Fruit fly (Drosophila melanogaster) whole organism, adult: ENCODE results near the gene CG45101.

ENCODE experiments used
- CG11617 ChIP-seq: fragments of 200-800 bp; sonication (Bioruptor generic); optimal IDR thresholded peaks from 2 replicates; lab custom pipeline; 2017; ENCODE audit warnings: mild to moderate bottlenecking, missing biosample characterization, missing genetic modification reagents, missing genetic modification characterization
- CG12768 ChIP-seq: fragments of 200-800 bp; sonication (Bioruptor generic); optimal IDR thresholded peaks from 2 replicates; lab custom pipeline; 2017; ENCODE audit warnings: missing biosample characterization, missing genetic modification characterization, mild to moderate bottlenecking, moderate library complexity, missing genetic modification reagents
- CG14711 ChIP-seq: fragments of 200-800 bp; sonication (Bioruptor generic); optimal IDR thresholded peaks from 2 replicates; lab custom pipeline; 2018; ENCODE audit warnings: missing biosample characterization, mild to moderate bottlenecking, missing genetic modification characterization, moderate library complexity
- CG1620 ChIP-seq: fragments of 200-800 bp; sonication (Bioruptor generic); optimal IDR thresholded peaks from 2 replicates; lab custom pipeline; 2016; ENCODE audit warnings: missing biosample characterization, missing genetic modification characterization
- CG33017 ChIP-seq: fragments of 200-800 bp; sonication (Bioruptor generic); optimal IDR thresholded peaks from 2 replicates; lab custom pipeline; 2018; ENCODE audit warnings: missing biosample characterization, mild to moderate bottlenecking, missing genetic modification characterization, moderate library complexity
- CG5204 ChIP-seq: fragments of 200-800 bp; sonication (Bioruptor generic); optimal IDR thresholded peaks from 2 replicates; lab custom pipeline; 2016; ENCODE audit warnings: missing biosample characterization, missing genetic modification characterization
- CG7045 ChIP-seq: fragments of 200-800 bp; sonication (Bioruptor generic); optimal IDR thresholded peaks from 2 replicates; lab custom pipeline; 2017; ENCODE audit warnings: missing biosample characterization, mild to moderate bottlenecking, missing genetic modification characterization
- CG7101 ChIP-seq: fragments of 200-800 bp; sonication (Bioruptor generic); optimal IDR thresholded peaks from 2 replicates; lab custom pipeline; 2018; ENCODE audit warnings: missing biosample characterization, mild to moderate bottlenecking, missing genetic modification characterization, moderate library complexity
- Clk ChIP-seq: fragments of 200-800 bp; sonication (Bioruptor generic); optimal IDR thresholded peaks from 2 replicates; lab custom pipeline; 2017; ENCODE audit warnings: missing biosample characterization, missing genetic modification characterization
- Crg-1 ChIP-seq: fragments of 200-800 bp; sonication (Bioruptor generic); optimal IDR thresholded peaks from 2 replicates; lab custom pipeline; 2016; ENCODE audit warnings: missing biosample characterization, missing genetic modification characterization
- Hr96 ChIP-seq: fragments of 200-800 bp; sonication (Bioruptor generic); optimal IDR thresholded peaks from 2 replicates; lab custom pipeline; 2016; ENCODE audit warnings: missing biosample characterization, missing genetic modification characterization
- Mnt ChIP-seq: fragments of 200-800 bp; sonication (Bioruptor generic); optimal IDR thresholded peaks from 2 replicates; lab custom pipeline; 2016; ENCODE audit warnings: missing biosample characterization, mild to moderate bottlenecking, missing genetic modification characterization
- bab1 ChIP-seq: fragments of 200-800 bp; sonication (Bioruptor generic); optimal IDR thresholded peaks from 3 replicates; lab custom pipeline; 2019; ENCODE audit warnings: missing biosample characterization, mild to moderate bottlenecking, missing genetic modification characterization, moderate library complexity
- cic ChIP-seq: fragments of 200-800 bp; sonication (Bioruptor generic); optimal IDR thresholded peaks from 2 replicates; lab custom pipeline; 2017; ENCODE audit warnings: missing biosample characterization, mild to moderate bottlenecking, missing genetic modification characterization, moderate library complexity
- cnc ChIP-seq, 2 experiments: fragments of >200 bp; optimal IDR thresholded peaks; 2 replicates each; lab custom pipeline; 2017
- kay ChIP-seq: fragments of 200-800 bp; sonication (Bioruptor generic); peaks from one replicate; lab custom pipeline; 2016; ENCODE audit warnings: missing biosample characterization, missing genetic modification characterization, borderline replicate concordance
- ovo ChIP-seq: fragments of 200-800 bp; sonication (Bioruptor generic); optimal IDR thresholded peaks from 2 replicates; lab custom pipeline; 2016; ENCODE audit warnings: missing biosample characterization, missing genetic modification characterization
- pad ChIP-seq: fragments of 200-800 bp; sonication (Bioruptor generic); optimal IDR thresholded peaks from 3 replicates; lab custom pipeline; 2017; ENCODE audit warnings: missing biosample characterization, missing genetic modification characterization, mild to moderate bottlenecking, moderate library complexity, missing genetic modification reagents
- tj ChIP-seq: fragments of 200-800 bp; sonication (Bioruptor generic); optimal IDR thresholded peaks from 3 replicates; lab custom pipeline; 2017; ENCODE audit warnings: missing biosample characterization, mild to moderate bottlenecking, missing genetic modification characterization, moderate library complexity
- toe ChIP-seq: fragments of 200-800 bp; sonication (Bioruptor generic); optimal IDR thresholded peaks from 2 replicates; lab custom pipeline; 2016; ENCODE audit warnings: missing biosample characterization, missing genetic modification characterization

Gene CG45101

DNA sequence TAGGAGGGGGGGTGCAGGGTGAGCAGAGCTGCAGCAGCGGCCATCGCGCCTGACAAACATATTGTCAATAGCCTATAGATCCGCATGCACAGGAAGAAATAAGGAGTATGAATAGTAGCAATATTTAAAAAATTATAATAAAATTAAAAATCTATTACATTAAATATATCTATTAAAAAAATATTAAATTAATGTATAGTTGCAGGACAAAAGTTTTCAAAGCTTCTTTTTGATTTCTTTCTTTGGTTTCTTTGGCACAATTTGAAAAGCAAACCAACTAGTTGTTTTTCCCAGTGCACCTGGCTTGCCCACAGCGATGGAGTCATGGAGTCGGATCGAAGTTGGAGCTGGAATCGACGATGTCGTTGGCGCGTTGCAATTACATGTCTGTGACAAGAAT lies 33.0 kb upstream of the CG45101 start:
- TF ChIP-seq ovo (GFP tag; lab: Kevin White, UChicago): no peak
- TF ChIP-seq Hr96: no peak
- no peak for TF ChIP-seq Clk (GFP tag; lab: Kevin White, UChicago)

DNA sequence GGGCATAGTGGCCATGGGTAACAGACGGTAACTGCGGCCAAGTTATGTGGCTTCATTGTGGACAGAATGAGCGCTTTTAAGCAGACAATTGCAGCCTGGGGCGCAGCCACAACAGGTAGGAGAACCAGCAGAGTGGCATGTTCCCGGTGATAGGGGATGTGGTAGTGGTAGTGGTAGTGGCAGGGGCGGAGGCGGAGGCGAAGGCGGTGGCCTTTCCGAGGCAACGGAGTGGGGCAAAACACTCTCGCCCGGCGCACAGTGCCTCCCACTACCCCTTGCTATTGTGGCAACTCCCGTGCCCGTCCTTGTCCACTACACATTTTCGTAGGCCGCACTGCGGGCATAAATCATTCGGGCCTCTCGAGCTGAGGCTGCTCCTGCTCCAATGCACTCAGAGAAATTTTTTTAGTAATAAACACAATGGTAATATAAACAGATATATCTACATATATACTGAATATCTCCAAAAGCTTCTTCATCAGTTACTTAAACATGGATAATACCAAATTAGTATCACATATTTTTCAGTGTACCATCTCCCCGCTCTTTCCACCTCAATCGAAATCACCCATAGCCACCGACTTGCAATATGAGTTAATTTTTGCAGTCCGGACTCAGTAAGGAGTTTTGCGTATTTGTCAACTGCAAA lies 31.3 kb upstream of the CG45101 start:
- TF ChIP-seq CG11617 (GFP tag; lab: Kevin White, UChicago) (no peak), CG33017 (no peak), bab1 (GFP tag; lab: Kevin White, UChicago) (no peak), CG7045 (no peak), ovo (GFP tag; lab: Kevin White, UChicago) (no peak), CG5204 (GFP tag; lab: Kevin White, UChicago) (no peak), Clk (GFP tag; lab: Kevin White, UChicago) (no peak), cic (GFP tag; lab: Kevin White, UChicago) (no peak), tj (GFP tag; lab: Kevin White, UChicago) (no peak), Crg-1 (GFP tag; lab: Kevin White, UChicago) (no peak), CG14711 (tag; lab: Kevin White, UChicago) (no peak)

- TF ChIP-seq kay (GFP tag; lab: Kevin White, UChicago): no peak
- TF ChIP-seq Mnt (GFP tag; lab: Kevin White, UChicago): no peak
- TF ChIP-seq tj (GFP tag; lab: Kevin White, UChicago): no peak
- no peak for TF ChIP-seq CG1620
- TF ChIP-seq CG11617 (GFP tag; lab: Kevin White, UChicago): no peak
- no peak for TF ChIP-seq cnc (optimal IDR thresholded peaks at IDR 0.05; lab: Kevin White, UChicago)
- no peak for TF ChIP-seq Hr96
- no peak for TF ChIP-seq CG7101 (tag; lab: Kevin White, UChicago)
- no peak for TF ChIP-seq Crg-1 (GFP tag; lab: Kevin White, UChicago)
- TF ChIP-seq pad: no peak
- TF ChIP-seq cic (GFP tag; lab: Kevin White, UChicago): no peak
- TF ChIP-seq CG5204 (GFP tag; lab: Kevin White, UChicago): no peak
- no peak for TF ChIP-seq Clk (GFP tag; lab: Kevin White, UChicago)
- TF ChIP-seq CG7045: no peak
- no peak for TF ChIP-seq toe
- no peak for TF ChIP-seq ovo (GFP tag; lab: Kevin White, UChicago)
- no peak for TF ChIP-seq CG12768 (GFP tag; lab: Kevin White, UChicago)
- TF ChIP-seq CG33017: no peak
- no peak for TF ChIP-seq bab1 (GFP tag; lab: Kevin White, UChicago)
- no peak for TF ChIP-seq CG14711 (tag; lab: Kevin White, UChicago)
Observed at dm6 chr3L:11035039-11035438, 29.8 kb upstream of the CG45101 start.

- TF ChIP-seq kay (GFP tag; lab: Kevin White, UChicago): peak; percentile 47
- TF ChIP-seq CG33017: no peak
Observed at dm6 chr3L:11041193-11041592, 23.6 kb upstream of the CG45101 start.

DNA sequence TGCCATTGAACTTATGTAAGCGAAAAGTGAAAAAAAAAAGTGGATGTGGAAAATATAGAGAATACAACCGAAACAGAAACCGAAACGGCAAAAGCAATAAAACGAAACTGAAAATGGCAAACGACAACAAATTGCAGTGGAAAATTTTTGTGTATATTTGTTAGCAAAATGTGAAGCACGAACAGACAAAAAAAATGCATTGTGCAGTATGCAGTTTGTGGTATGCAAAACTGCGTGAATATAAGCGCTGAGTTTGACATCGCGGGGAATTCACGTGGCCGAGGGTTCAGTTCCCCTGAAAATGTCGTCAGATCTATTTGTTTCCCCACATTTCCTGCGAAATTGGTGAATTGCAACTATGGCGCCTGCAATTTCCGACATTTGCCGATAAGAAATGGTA lies 21.1 kb upstream of the CG45101 start:
- TF ChIP-seq CG12768 (GFP tag; lab: Kevin White, UChicago) (no peak), tj (GFP tag; lab: Kevin White, UChicago) (peak; percentile 97), Clk (GFP tag; lab: Kevin White, UChicago) (no peak)

DNA sequence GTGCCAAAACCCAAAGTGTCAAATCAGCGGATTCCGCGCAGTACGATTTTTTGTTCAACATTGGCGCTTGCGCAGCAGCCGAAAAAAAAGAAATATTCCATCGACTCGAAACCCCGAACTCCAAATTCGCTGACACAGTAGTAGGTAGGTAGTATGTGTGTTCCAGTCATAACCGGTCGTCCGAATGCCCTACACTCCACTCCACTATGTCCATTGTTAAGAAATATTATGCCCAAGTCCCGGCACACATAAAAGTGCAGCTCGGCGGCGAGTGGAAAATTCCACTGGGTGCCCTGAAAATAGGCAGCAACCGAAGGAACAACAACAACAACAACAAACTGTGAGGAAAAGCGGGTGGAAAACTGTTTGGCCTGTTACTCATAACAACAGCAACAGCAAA lies 19.8 kb upstream of the CG45101 start:
- TF ChIP-seq tj (GFP tag; lab: Kevin White, UChicago): peak; percentile 99
- TF ChIP-seq CG5204 (GFP tag; lab: Kevin White, UChicago): no peak

- TF ChIP-seq tj (GFP tag; lab: Kevin White, UChicago) (peak; percentile 45), cic (GFP tag; lab: Kevin White, UChicago) (no peak), pad (peak; percentile 7), CG12768 (GFP tag; lab: Kevin White, UChicago) (peak; percentile 9), Hr96 (no peak), ovo (GFP tag; lab: Kevin White, UChicago) (peak; percentile 68), CG5204 (GFP tag; lab: Kevin White, UChicago) (no peak), CG14711 (tag; lab: Kevin White, UChicago) (no peak), toe (no peak), bab1 (GFP tag; lab: Kevin White, UChicago) (peak; percentile 53), kay (GFP tag; lab: Kevin White, UChicago) (no peak), CG11617 (GFP tag; lab: Kevin White, UChicago) (no peak), CG1620 (no peak), cnc (optimal IDR thresholded peaks at IDR 0.05; lab: Kevin White, UChicago) (no peak), CG7101 (tag; lab: Kevin White, UChicago) (peak; percentile 27), CG7045 (no peak), Mnt (GFP tag; lab: Kevin White, UChicago) (peak; percentile 17), Crg-1 (GFP tag; lab: Kevin White, UChicago) (peak; percentile 35), CG33017 (peak; percentile 2)
Observed at dm6 chr3L:11046559-11046958, 18.2 kb upstream of the CG45101 start.
